Worm (Caenorhabditis elegans): ENCODE data around the gene rpl-32.

rpl-32 gene

DNA sequence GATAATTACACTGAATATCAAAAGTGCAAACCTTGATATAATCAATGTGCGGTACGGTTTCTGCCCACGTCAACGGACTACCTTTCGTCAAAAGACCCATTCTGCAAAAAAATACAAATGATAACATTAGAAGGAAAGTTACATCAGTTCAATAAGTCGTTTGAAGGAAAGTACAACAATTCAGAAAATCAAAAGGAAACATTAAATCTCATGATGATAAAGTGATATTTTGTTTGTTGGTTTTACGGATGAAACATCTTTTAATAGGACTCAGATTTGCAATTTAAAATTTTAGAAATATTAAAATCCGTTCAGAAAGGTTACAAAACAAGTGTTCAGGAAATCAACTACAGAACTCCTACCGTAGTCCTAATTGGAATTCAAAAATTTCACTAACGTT lies 18.7 kb downstream of the rpl-32 start, which contains the start of gene gcs-1:
gcs-1 (minus strand) TSS at position 101 of the 400 bp plus-strand sequence.
- TF ChIP-seq ceh-28 (tag; optimal IDR thresholded peaks at IDR 0.05) = no peak
- no peak for TF ChIP-seq unc-39 (tag; optimal IDR thresholded peaks at IDR 0.05)
- TF ChIP-seq nhr-43 (tag; optimal IDR thresholded peaks at IDR 0.05; ENCODE audit: poor library complexity, severe bottlenecking) = no peak
- TF ChIP-seq R02D3.7 (tag; optimal IDR thresholded peaks at IDR 0.05) = no peak
- TF ChIP-seq ztf-4 (tag; optimal IDR thresholded peaks at IDR 0.05) = no peak
- no peak for TF ChIP-seq lsy-12 (tag; optimal IDR thresholded peaks at IDR 0.05)
- no peak for TF ChIP-seq nhr-12 (tag; optimal IDR thresholded peaks at IDR 0.05)
- no peak for TF ChIP-seq pqm-1 (tag; optimal IDR thresholded peaks at IDR 0.05)
- TF ChIP-seq tbx-2 (tag; optimal IDR thresholded peaks at IDR 0.05) = no peak
- no peak for TF ChIP-seq jun-1 (tag; optimal IDR thresholded peaks at IDR 0.05)
- TF ChIP-seq unc-62 (GFP tag; optimal IDR thresholded peaks at IDR 0.05) = no peak
- TF ChIP-seq nhr-28 (tag; optimal IDR thresholded peaks at IDR 0.05) = no peak
- no peak for TF ChIP-seq elt-3 (tag; optimal IDR thresholded peaks at IDR 0.05)
- TF ChIP-seq nhr-77 (tag; optimal IDR thresholded peaks at IDR 0.05) = no peak
- no peak for TF ChIP-seq fos-1 (tag; optimal IDR thresholded peaks at IDR 0.05)

DNA sequence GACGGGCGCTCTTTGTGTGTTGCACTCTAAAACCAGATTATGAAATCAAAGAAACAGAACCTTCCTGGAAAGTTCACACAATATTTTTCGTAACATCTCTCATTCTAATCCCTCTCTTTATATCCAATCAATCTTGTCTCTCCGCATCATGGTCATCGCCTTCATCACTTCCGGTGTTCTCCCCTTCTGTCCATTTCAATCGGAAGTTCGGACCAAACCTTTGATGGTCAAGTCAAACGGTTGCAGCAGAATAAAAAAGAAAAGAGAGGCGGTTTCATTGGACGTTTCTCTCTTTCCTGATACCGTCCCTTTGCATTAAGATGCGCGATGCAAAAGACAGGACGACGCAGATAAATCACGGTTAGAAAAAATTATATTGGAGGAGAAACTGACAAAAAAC lies 23.9 kb downstream of the rpl-32 start:
- peak; percentile 27 for TF ChIP-seq nhr-23 (tag; optimal IDR thresholded peaks at IDR 0.05)
- no peak for TF ChIP-seq ceh-9 (tag; optimal IDR thresholded peaks at IDR 0.05)
- no peak for TF ChIP-seq elt-3 (tag; optimal IDR thresholded peaks at IDR 0.05)
- peak; percentile 11 for TF ChIP-seq nhr-25 (tag; optimal IDR thresholded peaks at IDR 0.05)

- TF ChIP-seq mml-1 (tag; optimal IDR thresholded peaks at IDR 0.05) (no peak), nhr-23 (tag; optimal IDR thresholded peaks at IDR 0.05) (peak; percentile 57)
These were observed 25.0 kb downstream of the rpl-32 start for ce11 chrII:9031891-9032290.

ce11 chrII:9029218-9029672 lies 27.6 kb downstream of the rpl-32 start, which contains the start of gene F37B12.1:
TSS of gene F37B12.1 (minus strand) at chrII:9029268.
- TF ChIP-seq ama-1 (optimal IDR thresholded peaks at IDR 0.05) = peak; percentile 2
- no peak for TF ChIP-seq ceh-16 (tag; optimal IDR thresholded peaks at IDR 0.05)
- TF ChIP-seq fkh-10 (GFP tag; optimal IDR thresholded peaks at IDR 0.05) = no peak
- TF ChIP-seq lin-15B (tag; optimal IDR thresholded peaks at IDR 0.05) = no peak
- TF ChIP-seq nhr-12 (tag; optimal IDR thresholded peaks at IDR 0.05) = no peak

DNA sequence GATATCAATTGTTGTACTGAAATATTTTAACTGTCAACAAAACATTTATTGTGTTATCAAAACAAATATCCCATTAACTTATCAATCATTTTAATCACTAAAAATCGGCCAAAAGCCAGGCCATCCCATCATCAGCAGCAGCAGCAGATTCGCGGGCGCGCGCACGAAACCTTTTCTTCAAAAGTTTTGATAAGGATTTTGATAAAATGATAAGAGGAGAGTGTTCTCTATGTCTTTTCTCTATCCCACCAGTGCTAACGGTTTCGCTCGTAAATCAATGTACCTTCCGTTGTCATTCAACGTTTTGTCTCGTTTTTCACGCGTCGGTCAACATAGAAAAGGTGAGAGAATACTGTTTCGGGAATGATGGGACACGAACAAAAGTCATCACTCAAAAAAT lies 28.8 kb downstream of the rpl-32 start:
- TF ChIP-seq ceh-9 (tag; optimal IDR thresholded peaks at IDR 0.05) (no peak), mml-1 (tag; optimal IDR thresholded peaks at IDR 0.05) (no peak), unc-39 (tag; optimal IDR thresholded peaks at IDR 0.05) (no peak), unc-62 (GFP tag; optimal IDR thresholded peaks at IDR 0.05) (no peak), egl-27 (tag; optimal IDR thresholded peaks at IDR 0.05) (no peak), elt-3 (tag; optimal IDR thresholded peaks at IDR 0.05) (peak in 2 of 3 experiments; percentile 83 to 93), nhr-23 (tag; optimal IDR thresholded peaks at IDR 0.05) (peak; percentile 24), nhr-43 (tag; optimal IDR thresholded peaks at IDR 0.05; ENCODE audit: poor library complexity, severe bottlenecking) (peak; percentile 35), nhr-237 (tag; optimal IDR thresholded peaks at IDR 0.05) (no peak)

DNA sequence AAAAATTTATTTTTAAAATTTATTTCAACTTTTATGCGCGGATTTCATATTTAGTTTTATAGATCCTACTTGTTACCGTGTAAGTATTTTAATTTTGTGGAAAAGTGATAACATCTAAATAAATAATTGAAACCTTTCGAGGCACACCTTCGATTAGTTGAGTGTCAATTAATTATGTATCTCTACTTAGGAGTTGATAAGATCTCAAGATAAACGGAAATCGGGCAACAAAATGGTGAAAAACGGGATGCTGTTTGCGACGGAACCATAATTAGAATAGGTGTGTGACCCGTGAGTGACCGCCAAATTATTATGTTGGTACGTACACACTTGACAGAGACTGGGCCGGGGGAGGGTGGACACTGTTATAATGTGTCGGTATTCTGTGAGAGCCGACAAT lies 30.5 kb downstream of the rpl-32 start:
- peak; percentile 21 for TF ChIP-seq ama-1 (optimal IDR thresholded peaks at IDR 0.05)
- no peak for TF ChIP-seq ztf-11 (tag; optimal IDR thresholded peaks at IDR 0.05)
- no peak for TF ChIP-seq nfya-1 (tag; optimal IDR thresholded peaks at IDR 0.05; ENCODE audit: insufficient read depth)
- TF ChIP-seq fkh-2 (tag; optimal IDR thresholded peaks at IDR 0.05) = no peak

- TF ChIP-seq fkh-2 (tag; optimal IDR thresholded peaks at IDR 0.05) = no peak
- no peak for TF ChIP-seq nhr-67 (tag; optimal IDR thresholded peaks at IDR 0.05)
- TF ChIP-seq ceh-16 (tag; optimal IDR thresholded peaks at IDR 0.05) = no peak
- no peak for TF ChIP-seq daf-12 (tag; optimal IDR thresholded peaks at IDR 0.05)
- TF ChIP-seq tbx-2 (tag; optimal IDR thresholded peaks at IDR 0.05) = no peak
- no peak for TF ChIP-seq pqm-1 (tag; optimal IDR thresholded peaks at IDR 0.05)
- no peak for TF ChIP-seq nhr-25 (tag; optimal IDR thresholded peaks at IDR 0.05)
- no peak for TF ChIP-seq ceh-82 (tag; optimal IDR thresholded peaks at IDR 0.05)
- no peak for TF ChIP-seq ztf-4 (tag; optimal IDR thresholded peaks at IDR 0.05)
- no peak for TF ChIP-seq nhr-43 (tag; optimal IDR thresholded peaks at IDR 0.05; ENCODE audit: poor library complexity, severe bottlenecking)
- no peak for TF ChIP-seq ceh-28 (tag; optimal IDR thresholded peaks at IDR 0.05)
- no peak for TF ChIP-seq egl-27 (tag; optimal IDR thresholded peaks at IDR 0.05)
- no peak for TF ChIP-seq aly-2 (tag; optimal IDR thresholded peaks at IDR 0.05)
- no peak for TF ChIP-seq nhr-77 (tag; optimal IDR thresholded peaks at IDR 0.05)
These were observed 32.6 kb downstream of the rpl-32 start for ce11 chrII:9024312-9024711.
